Worm (Caenorhabditis elegans) whole organism, mixed stage, embryonic: ENCODE data around the gene M04B2.2.

Experiments used
- M03D4.4 ChIP-seq: sonication (generic microtip); optimal IDR thresholded peaks from 2 replicates; lab custom pipeline; 2017; ENCODE audit warnings: mild to moderate bottlenecking, missing genetic modification characterization, missing compliant biosample characterization
- bed-3 ChIP-seq: fragments of 200-800 bp; sonication (Bioruptor generic); optimal IDR thresholded peaks from 3 replicates; lab custom pipeline; 2018; ENCODE audit warnings: mild to moderate bottlenecking, missing genetic modification characterization, moderate library complexity, missing compliant biosample characterization
- blmp-1 ChIP-seq: fragments of 150-350 bp; optimal IDR thresholded peaks from 2 replicates; lab custom pipeline; 2014; ENCODE audit warnings: missing biosample characterization, missing genetic modification characterization
- ceh-39 ChIP-seq: fragments of 150-350 bp; optimal IDR thresholded peaks from 2 replicates; lab custom pipeline; 2014; ENCODE audit warnings: missing biosample characterization, missing genetic modification characterization
- ceh-43 ChIP-seq: fragments of 200-800 bp; sonication (Bioruptor generic); optimal IDR thresholded peaks from 2 replicates; lab custom pipeline; 2018; ENCODE audit warnings: mild to moderate bottlenecking, missing genetic modification characterization, moderate library complexity, missing compliant biosample characterization
- ceh-83 ChIP-seq: fragments of 200-800 bp; sonication (Bioruptor generic); optimal IDR thresholded peaks from 2 replicates; lab custom pipeline; 2018; ENCODE audit warnings: mild to moderate bottlenecking, missing genetic modification characterization, missing compliant biosample characterization
- ces-1 ChIP-seq: fragments of 150-350 bp; optimal IDR thresholded peaks from 2 replicates; lab custom pipeline; 2014; ENCODE audit warnings: missing biosample characterization, missing genetic modification reagents, missing genetic modification characterization
- cnd-1 ChIP-seq: fragments of 200-800 bp; sonication (Bioruptor generic); optimal IDR thresholded peaks from 2 replicates; lab custom pipeline; 2018; ENCODE audit warnings: mild to moderate bottlenecking, missing genetic modification characterization, missing compliant biosample characterization
- drap-1 ChIP-seq: fragments of 200-800 bp; sonication (Bioruptor generic); optimal IDR thresholded peaks from 3 replicates; lab custom pipeline; 2018; ENCODE audit warnings: mild to moderate bottlenecking, missing genetic modification characterization, missing compliant biosample characterization
- elt-1 ChIP-seq: sonication (generic microtip); optimal IDR thresholded peaks from 2 replicates; lab custom pipeline; 2017; ENCODE audit warnings: missing genetic modification characterization, mild to moderate bottlenecking, missing compliant biosample characterization, antibody characterized with exemption, moderate library complexity, borderline replicate concordance; ENCODE audit not compliant: insufficient read depth
- elt-3 ChIP-seq: fragments of 150-350 bp; optimal IDR thresholded peaks from 2 replicates; lab custom pipeline; 2014; ENCODE audit warnings: missing biosample characterization, missing genetic modification characterization
- flh-1 ChIP-seq: fragments of 200-800 bp; sonication (Bioruptor generic); optimal IDR thresholded peaks from 2 replicates; lab custom pipeline; 2018; ENCODE audit warnings: mild to moderate bottlenecking, missing genetic modification characterization, moderate library complexity, missing compliant biosample characterization
- ham-2 ChIP-seq: fragments of 200-800 bp; sonication (Bioruptor generic); optimal IDR thresholded peaks from 2 replicates; lab custom pipeline; 2018; ENCODE audit warnings: mild to moderate bottlenecking, missing genetic modification characterization, missing compliant biosample characterization
- hlh-1 ChIP-seq: fragments of 150-350 bp; optimal IDR thresholded peaks from 2 replicates; lab custom pipeline; 2014; ENCODE audit warnings: missing biosample characterization, missing genetic modification reagents, missing genetic modification characterization
- lin-13 ChIP-seq: fragments of 150-350 bp; optimal IDR thresholded peaks from 2 replicates; lab custom pipeline; 2014; ENCODE audit warnings: missing biosample characterization, missing genetic modification characterization
- lin-32 ChIP-seq: fragments of 200-800 bp; sonication (Bioruptor generic); optimal IDR thresholded peaks from 2 replicates; lab custom pipeline; 2018; ENCODE audit warnings: mild to moderate bottlenecking, missing genetic modification characterization, missing compliant biosample characterization
- lsy-2 ChIP-seq: fragments of 150-350 bp; optimal IDR thresholded peaks from 2 replicates; lab custom pipeline; 2014; ENCODE audit warnings: missing biosample characterization, missing genetic modification characterization
- mab-5 ChIP-seq: fragments of 150-350 bp; optimal IDR thresholded peaks from 2 replicates; lab custom pipeline; 2014; ENCODE audit warnings: missing biosample characterization, missing genetic modification characterization
- mep-1 ChIP-seq: fragments of 150-350 bp; optimal IDR thresholded peaks from 2 replicates; lab custom pipeline; 2017; ENCODE audit warnings: missing biosample characterization, missing genetic modification reagents, missing genetic modification characterization, inconsistent platforms
- mls-2 ChIP-seq: sonication (generic microtip); optimal IDR thresholded peaks from 2 replicates; lab custom pipeline; 2016; ENCODE audit warnings: mild to moderate bottlenecking, missing genetic modification characterization, moderate library complexity, missing compliant biosample characterization
- nhr-12 ChIP-seq: fragments of 150-350 bp; optimal IDR thresholded peaks from 2 replicates; lab custom pipeline; 2014; ENCODE audit warnings: missing biosample characterization, missing genetic modification characterization
- nhr-2 ChIP-seq: fragments of 150-350 bp; optimal IDR thresholded peaks from 2 replicates; lab custom pipeline; 2014; ENCODE audit warnings: missing biosample characterization, missing genetic modification characterization
- nhr-237 ChIP-seq: fragments of 150-350 bp; optimal IDR thresholded peaks from 2 replicates; lab custom pipeline; 2014; ENCODE audit warnings: missing biosample characterization, missing genetic modification characterization
- nhr-28 ChIP-seq: fragments of 150-350 bp; optimal IDR thresholded peaks from 2 replicates; lab custom pipeline; 2014; ENCODE audit warnings: missing biosample characterization, missing genetic modification characterization
- nhr-76 ChIP-seq: sonication (generic microtip); optimal IDR thresholded peaks from 2 replicates; lab custom pipeline; 2017; ENCODE audit warnings: missing biosample characterization, missing genetic modification characterization
- pha-4 ChIP-seq: fragments of 150-350 bp; optimal IDR thresholded peaks from 2 replicates; lab custom pipeline; 2018; ENCODE audit warnings: missing biosample characterization, missing genetic modification reagents, missing genetic modification characterization
- sem-2 ChIP-seq: fragments of 200-800 bp; sonication (Bioruptor generic); optimal IDR thresholded peaks from 2 replicates; lab custom pipeline; 2018; ENCODE audit warnings: mild to moderate bottlenecking, missing genetic modification characterization, missing compliant biosample characterization
- snpc-4 ChIP-seq: fragments of 150-350 bp; optimal IDR thresholded peaks from 2 replicates; lab custom pipeline; 2014; ENCODE audit warnings: missing biosample characterization, missing genetic modification characterization
- sptf-1 ChIP-seq: sonication (generic microtip); optimal IDR thresholded peaks from 2 replicates; lab custom pipeline; 2017; ENCODE audit warnings: mild to moderate bottlenecking, missing genetic modification characterization, moderate library complexity, missing compliant biosample characterization
- tbx-8 ChIP-seq: fragments of 200-800 bp; sonication (Bioruptor generic); optimal IDR thresholded peaks from 2 replicates; lab custom pipeline; 2018; ENCODE audit warnings: mild to moderate bottlenecking, missing genetic modification characterization, moderate library complexity, missing compliant biosample characterization
- unc-120 ChIP-seq: sonication (generic microtip); optimal IDR thresholded peaks from 2 replicates; lab custom pipeline; 2017; ENCODE audit warnings: missing genetic modification characterization, missing compliant biosample characterization; ENCODE audit not compliant: poor library complexity, severe bottlenecking
- unc-39 ChIP-seq: fragments of 150-350 bp; optimal IDR thresholded peaks from 2 replicates; lab custom pipeline; 2014; ENCODE audit warnings: missing biosample characterization, missing genetic modification characterization
- unc-62 ChIP-seq: fragments of 150-350 bp; optimal IDR thresholded peaks from 2 replicates; lab custom pipeline; 2014; ENCODE audit warnings: missing biosample characterization, missing genetic modification reagents, missing genetic modification characterization
- zip-8 ChIP-seq: fragments of 150-350 bp; optimal IDR thresholded peaks from 2 replicates; lab custom pipeline; 2014; ENCODE audit warnings: missing biosample characterization, missing genetic modification characterization
- ztf-11 ChIP-seq: fragments of 150-350 bp; optimal IDR thresholded peaks from 2 replicates; lab custom pipeline; 2014; ENCODE audit warnings: missing biosample characterization, missing genetic modification characterization

Gene M04B2.2

ce11 chrIV:11524241-11524692 lies 3.6 kb upstream of the M04B2.2 start, which contains the start of gene mep-1:
Gene mep-1 (plus strand): TSS chrIV:11524642.
- TF ChIP-seq lin-13 (tag; lab: Kevin White, UChicago): peak; percentile 13
- TF ChIP-seq unc-62 (GFP tag; lab: Kevin White, UChicago): peak; percentile 32
- TF ChIP-seq unc-39: no peak
- no peak for TF ChIP-seq sem-2
- peak; percentile 60 for TF ChIP-seq ceh-39 (tag; lab: Kevin White, UChicago)
- no peak for TF ChIP-seq nhr-28 (tag; lab: Kevin White, UChicago)
- no peak for TF ChIP-seq ceh-43 (GFP tag; lab: Kevin White, UChicago)
- TF ChIP-seq lin-32 (GFP tag; lab: Kevin White, UChicago): no peak
- no peak for TF ChIP-seq mep-1
- TF ChIP-seq zip-8 (tag; lab: Kevin White, UChicago): no peak
- no peak for TF ChIP-seq nhr-237 (tag; lab: Kevin White, UChicago)
- no peak for TF ChIP-seq elt-3 (tag; lab: Kevin White, UChicago)
- TF ChIP-seq nhr-76 (tag; lab: Kevin White, UChicago): no peak
- TF ChIP-seq ham-2: no peak
- peak; percentile 18 for TF ChIP-seq hlh-1 (tag; lab: Kevin White, UChicago)
- peak; percentile 78 for TF ChIP-seq cnd-1 (tag; lab: Kevin White, UChicago)
- peak; percentile 26 for TF ChIP-seq sptf-1 (tag; lab: Kevin White, UChicago)
- TF ChIP-seq tbx-8 (GFP tag; lab: Kevin White, UChicago): no peak
- no peak for TF ChIP-seq bed-3 (GFP tag; lab: Kevin White, UChicago)
- TF ChIP-seq nhr-12 (tag; lab: Kevin White, UChicago): no peak
- TF ChIP-seq snpc-4: no peak
- no peak for TF ChIP-seq mls-2 (tag; lab: Kevin White, UChicago)
- peak; percentile 71 for TF ChIP-seq unc-120
- no peak for TF ChIP-seq flh-1 (GFP tag; lab: Kevin White, UChicago)
- TF ChIP-seq M03D4.4 (tag; lab: Kevin White, UChicago): no peak
- no peak for TF ChIP-seq ceh-83 (GFP tag; lab: Kevin White, UChicago)
- TF ChIP-seq elt-1 (tag; lab: Kevin White, UChicago): no peak
- peak; percentile 17 for TF ChIP-seq ces-1 (GFP tag; lab: Kevin White, UChicago)
- TF ChIP-seq drap-1: no peak
- no peak for TF ChIP-seq blmp-1 (tag; lab: Kevin White, UChicago)
- TF ChIP-seq ztf-11: peak; percentile 34
- no peak for TF ChIP-seq nhr-2 (tag; lab: Kevin White, UChicago)
- TF ChIP-seq mab-5 (tag; lab: Kevin White, UChicago): no peak
- peak; percentile 68 for TF ChIP-seq pha-4 (tag; lab: Kevin White, UChicago)
- peak; percentile 59 for TF ChIP-seq lsy-2 (tag; lab: Kevin White, UChicago)

ce11 chrIV:11526189-11526588 lies 1.7 kb upstream of the M04B2.2 start:
- no peak for TF ChIP-seq ces-1 (GFP tag; lab: Kevin White, UChicago)
- no peak for TF ChIP-seq sem-2
- no peak for TF ChIP-seq zip-8 (tag; lab: Kevin White, UChicago)
- TF ChIP-seq tbx-8 (GFP tag; lab: Kevin White, UChicago): no peak
- TF ChIP-seq blmp-1 (tag; lab: Kevin White, UChicago): no peak
- no peak for TF ChIP-seq ztf-11
- TF ChIP-seq flh-1 (GFP tag; lab: Kevin White, UChicago): no peak
- TF ChIP-seq nhr-76 (tag; lab: Kevin White, UChicago): no peak
- no peak for TF ChIP-seq nhr-237 (tag; lab: Kevin White, UChicago)

- no peak for TF ChIP-seq flh-1 (GFP tag; lab: Kevin White, UChicago)
- no peak for TF ChIP-seq unc-39
- no peak for TF ChIP-seq ces-1 (GFP tag; lab: Kevin White, UChicago)
- TF ChIP-seq nhr-28 (tag; lab: Kevin White, UChicago): no peak
- TF ChIP-seq lsy-2 (tag; lab: Kevin White, UChicago): no peak
- no peak for TF ChIP-seq M03D4.4 (tag; lab: Kevin White, UChicago)
- TF ChIP-seq ham-2: no peak
- TF ChIP-seq elt-3 (tag; lab: Kevin White, UChicago): no peak
- TF ChIP-seq cnd-1 (tag; lab: Kevin White, UChicago): no peak
- no peak for TF ChIP-seq lin-13 (tag; lab: Kevin White, UChicago)
- TF ChIP-seq sptf-1 (tag; lab: Kevin White, UChicago): no peak
- TF ChIP-seq snpc-4: no peak
- no peak for TF ChIP-seq nhr-2 (tag; lab: Kevin White, UChicago)
- TF ChIP-seq blmp-1 (tag; lab: Kevin White, UChicago): no peak
- no peak for TF ChIP-seq nhr-12 (tag; lab: Kevin White, UChicago)
- TF ChIP-seq hlh-1 (tag; lab: Kevin White, UChicago): no peak
- TF ChIP-seq ceh-43 (GFP tag; lab: Kevin White, UChicago): no peak
- TF ChIP-seq ceh-39 (tag; lab: Kevin White, UChicago): no peak
- TF ChIP-seq elt-1 (tag; lab: Kevin White, UChicago): no peak
These were observed 20.8 kb downstream of the M04B2.2 start, which contains the start of gene M04B2.7 for ce11 chrIV:11548671-11549070. Gene M04B2.7 (minus strand): TSS chrIV:11548771.
